Fruit fly (Drosophila melanogaster): Measurements from ENCODE around the gene Sema1a.

Gene Sema1a

dm6 chr2L:8535394-8536176 is 6.4 kb upstream of the Sema1a start (continued):
- TF ChIP-seq CG10321 (GFP tag; IDR thresholded peaks at IDR 0.05) (peak; percentile 34; the same call in 1 of the 2 replicates), HLH54F (GFP tag; optimal IDR thresholded peaks at IDR 0.05) (peak; percentile 51), CG4328 (GFP tag; optimal IDR thresholded peaks at IDR 0.05) (peak; percentile 90), CG8359 (GFP tag; optimal IDR thresholded peaks at IDR 0.05; ENCODE audit: borderline replicate concordance) (peak; percentile 84), Bgb (GFP tag; IDR thresholded peaks at IDR 0.05; ENCODE audit: partially characterized antibody) (0 out of 2 replicates have a peak, but pooled peaks have one; percentile 7), CG1233 (GFP tag; optimal IDR thresholded peaks at IDR 0.05) (peak; percentile 92), ara (GFP tag; IDR thresholded peaks at IDR 0.05) (peak; percentile 75), CG18599 (GFP tag; optimal IDR thresholded peaks at IDR 0.05) (peak; percentile 89), CG8924 (tag; optimal IDR thresholded peaks at IDR 0.05) (peak; percentile 96), CG7839 (tag; optimal IDR thresholded peaks at IDR 0.05) (peak; percentile 95), CrebB (tag; optimal IDR thresholded peaks at IDR 0.05) (peak; percentile 31), CG17912 (GFP tag; optimal IDR thresholded peaks at IDR 0.05) (peak; percentile 72), H15 (GFP tag; IDR thresholded peaks at IDR 0.05) (peak; percentile 70; the same call in 1 of the 3 replicates), peb (GFP tag; IDR thresholded peaks at IDR 0.05) (peak; percentile 64), tll (GFP tag; optimal IDR thresholded peaks at IDR 0.05) (no peak), Dll (GFP tag; IDR thresholded peaks at IDR 0.05; ENCODE audit: partially characterized antibody) (no peak), CG10209 (GFP tag; optimal IDR thresholded peaks at IDR 0.05) (peak; percentile 95), CG12299 (tag; optimal IDR thresholded peaks at IDR 0.05) (peak; percentile 85), luna (GFP tag; optimal IDR thresholded peaks at IDR 0.05) (no peak), CG10543 (GFP tag; optimal IDR thresholded peaks at IDR 0.05) (peak; percentile 91), CG4854 (GFP tag; optimal IDR thresholded peaks at IDR 0.05) (peak; percentile 46), CG3726 (GFP tag; IDR thresholded peaks at IDR 0.05) (peak; percentile 13; the same call in 2 of the 3 replicates), GATAe (GFP tag; conservative IDR thresholded peaks at IDR 0.05) (peak; percentile 57), CG5180 (GFP tag; optimal IDR thresholded peaks at IDR 0.05) (peak; percentile 82), Stat92E (GFP tag; optimal IDR thresholded peaks at IDR 0.05) (peak in 1 of 3 experiments; percentile 51), CG2129 (GFP tag; IDR thresholded peaks at IDR 0.05; ENCODE audit: partially characterized antibody) (no peak), Sin3A (optimal IDR thresholded peaks at IDR 0.05) (no peak), CG3281 (GFP tag; optimal IDR thresholded peaks at IDR 0.05) (peak; percentile 96), cad (GFP tag; optimal IDR thresholded peaks at IDR 0.05) (peak; percentile 13), CG17361 (GFP tag; IDR thresholded peaks at IDR 0.05) (peak; percentile 95), usp (GFP tag; optimal IDR thresholded peaks at IDR 0.05) (no peak), CG6813 (GFP tag; optimal IDR thresholded peaks at IDR 0.05) (peak; percentile 87), ash1 (GFP tag; optimal IDR thresholded peaks at IDR 0.05) (no peak), Abd-B (GFP tag; optimal IDR thresholded peaks at IDR 0.05) (peak; percentile 89), fd64A (GFP tag; optimal IDR thresholded peaks at IDR 0.05) (peak; percentile 10), wdn (GFP tag; IDR thresholded peaks at IDR 0.05) (no peak; the same call in none of the 2 replicates), tap (tag; optimal IDR thresholded peaks at IDR 0.05) (peak; percentile 91), CG1024 (GFP tag; IDR thresholded peaks at IDR 0.05) (no peak; the same call in 1 of the 2 replicates), cwo (GFP tag; optimal IDR thresholded peaks at IDR 0.05) (peak; percentile 87), CG18262 (tag; optimal IDR thresholded peaks at IDR 0.05) (peak; percentile 98), scrt (GFP tag; optimal IDR thresholded peaks at IDR 0.05) (peak; percentile 89), CG16863 (GFP tag; optimal IDR thresholded peaks at IDR 0.05) (no peak), eve (GFP tag; optimal IDR thresholded peaks at IDR 0.05) (peak in 1 of 2 experiments; percentile 96), Trl (optimal IDR thresholded peaks at IDR 0.05) (peak; percentile 62 to 67), Trl (GFP tag; optimal IDR thresholded peaks at IDR 0.05) (peak; percentile 32), CG34376 (GFP tag; optimal IDR thresholded peaks at IDR 0.05) (peak; percentile 74), Xbp1 (GFP tag; optimal IDR thresholded peaks at IDR 0.05) (peak; percentile 90), pb (GFP tag; optimal IDR thresholded peaks at IDR 0.05) (peak; percentile 33)

All from whole organism, embryonic.